Worm (Caenorhabditis elegans) whole organism, mixed stage, embryonic: ENCODE measurements around the gene C02F5.13.

Source experiments
- elt-1 ChIP-seq: sonication (generic microtip); optimal IDR thresholded peaks from 2 replicates; lab custom pipeline; 2017; ENCODE audit warnings: missing genetic modification characterization, mild to moderate bottlenecking, missing compliant biosample characterization, antibody characterized with exemption, moderate library complexity, borderline replicate concordance; ENCODE audit not compliant: insufficient read depth
- nhr-28 ChIP-seq: fragments of 150-350 bp; optimal IDR thresholded peaks from 2 replicates; lab custom pipeline; 2014; ENCODE audit warnings: missing biosample characterization, missing genetic modification characterization
- nhr-76 ChIP-seq: sonication (generic microtip); optimal IDR thresholded peaks from 2 replicates; lab custom pipeline; 2017; ENCODE audit warnings: missing biosample characterization, missing genetic modification characterization
- pha-4 ChIP-seq: fragments of 150-350 bp; optimal IDR thresholded peaks from 2 replicates; lab custom pipeline; 2018; ENCODE audit warnings: missing biosample characterization, missing genetic modification reagents, missing genetic modification characterization
- unc-39 ChIP-seq: fragments of 150-350 bp; optimal IDR thresholded peaks from 2 replicates; lab custom pipeline; 2014; ENCODE audit warnings: missing biosample characterization, missing genetic modification characterization

DNA sequence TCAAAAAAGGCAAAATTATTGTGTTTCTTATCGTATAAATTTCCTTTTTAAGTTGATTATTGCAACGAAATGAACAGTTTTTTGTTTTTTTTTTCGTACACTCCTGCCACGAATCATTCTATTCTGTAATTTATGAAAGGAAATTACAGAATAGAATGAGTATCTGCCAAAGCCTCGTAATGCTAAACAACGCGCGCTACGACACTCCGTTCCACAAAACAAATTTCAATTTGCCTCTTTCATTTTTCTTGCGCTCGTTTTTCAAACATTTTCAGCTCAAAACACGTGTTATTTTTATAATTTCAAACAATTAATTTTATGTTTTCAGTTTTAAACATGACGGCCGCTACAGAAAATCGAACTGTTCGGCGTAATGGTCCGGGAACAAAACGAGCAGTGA lies 22.4 kb upstream of the C02F5.13 start, which contains the start of gene mob-4:
- TF ChIP-seq elt-1 (tag; lab: Kevin White, UChicago) (no peak), nhr-76 (tag; lab: Kevin White, UChicago) (no peak), unc-39 (tag; lab: Kevin White, UChicago) (no peak), pha-4 (tag; lab: Kevin White, UChicago) (no peak), nhr-28 (tag; lab: Kevin White, UChicago) (no peak)
